3 worm cellular contexts compared by ENCODE assay signal in the genomic region with DNA sequence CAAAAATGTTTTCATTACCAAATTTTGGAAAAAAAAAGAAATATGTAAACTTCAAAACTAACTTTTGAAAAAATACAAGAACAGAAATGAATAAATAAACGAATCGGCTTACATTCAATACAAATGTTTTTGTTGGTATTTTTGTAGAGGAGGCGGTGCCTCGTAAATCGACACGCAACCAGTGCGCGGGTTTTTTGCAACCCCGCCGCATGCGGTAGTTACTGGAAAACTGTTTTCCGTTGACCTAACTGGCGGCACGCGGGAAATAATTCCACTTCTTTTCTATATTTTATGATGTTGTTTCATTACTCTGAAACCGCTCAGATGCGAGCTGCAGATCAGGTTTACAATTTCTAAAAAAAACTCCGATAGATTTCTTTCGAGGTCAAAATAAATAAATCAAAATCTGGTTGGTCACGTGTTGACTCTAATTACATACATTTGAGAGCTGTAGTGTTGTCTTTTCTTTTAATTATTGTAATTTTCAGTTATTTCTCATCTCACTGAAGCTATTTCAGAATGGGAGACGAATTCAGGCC.
A peak's percentile ranks its signal among the peaks of the same experiment; 100 is the strongest.
TF ChIP-seq lines count a peak whose summit lies in the region.

dvc-1 (minus strand) TSS at position 145 of the 539 bp plus-strand sequence.
ima-1 (plus strand) TSS at position 489 of the 539 bp plus-strand sequence.

TF ChIP-seq in whole organism, L1 larva, 84 proteins besides CTCF, POLR2A, EP300 and RAD21 (continued from another document and continues in another):
- peak; percentile 53 for TF ChIP-seq skn-1 (tag; optimal IDR thresholded peaks at IDR 0.05; lab: Kevin White, UChicago)
- no peak for TF ChIP-seq unc-30 (tag; optimal IDR thresholded peaks at IDR 0.05; lab: Kevin White, UChicago)
- no peak for TF ChIP-seq C04F5.9 (tag; optimal IDR thresholded peaks at IDR 0.05; lab: Kevin White, UChicago)
- TF ChIP-seq nhr-12 (tag; optimal IDR thresholded peaks at IDR 0.05; lab: Kevin White, UChicago), result no peak
- TF ChIP-seq nhr-19 (GFP tag; conservative IDR thresholded peaks at IDR 0.05; lab: Robert Waterston, UW), result peak; percentile 73
- no peak for TF ChIP-seq aha-1 (tag; optimal IDR thresholded peaks at IDR 0.05; lab: Kevin White, UChicago)
- TF ChIP-seq lin-15B (tag; optimal IDR thresholded peaks at IDR 0.05; lab: Kevin White, UChicago), result no peak
- TF ChIP-seq ceh-90 (tag; optimal IDR thresholded peaks at IDR 0.05; lab: Kevin White, UChicago), result no peak
- no peak for TF ChIP-seq mab-9 (GFP tag; IDR thresholded peaks at IDR 0.05; lab: Robert Waterston, UW)
- no peak for TF ChIP-seq sox-4 (tag; optimal IDR thresholded peaks at IDR 0.05; lab: Kevin White, UChicago)
- TF ChIP-seq alr-1 (tag; optimal IDR thresholded peaks at IDR 0.05; lab: Kevin White, UChicago; ENCODE audit: borderline replicate concordance), result no peak
- no peak for TF ChIP-seq nhr-11 (tag; optimal IDR thresholded peaks at IDR 0.05; lab: Kevin White, UChicago)
- no peak for TF ChIP-seq mef-2 (tag; optimal IDR thresholded peaks at IDR 0.05; lab: Kevin White, UChicago)
- TF ChIP-seq zip-4 (GFP tag; optimal IDR thresholded peaks at IDR 0.05; lab: Kevin White, UChicago), result no peak
- TF ChIP-seq nhr-84 (tag; optimal IDR thresholded peaks at IDR 0.05; lab: Kevin White, UChicago), result no peak
- TF ChIP-seq ztf-4 (tag; optimal IDR thresholded peaks at IDR 0.05; lab: Kevin White, UChicago), result no peak
- TF ChIP-seq dsc-1 (tag; optimal IDR thresholded peaks at IDR 0.05; lab: Kevin White, UChicago), result peak; percentile 58
- TF ChIP-seq nhr-47 (tag; optimal IDR thresholded peaks at IDR 0.05; lab: Kevin White, UChicago), result peak; percentile 72
- TF ChIP-seq isw-1 (GFP tag; IDR thresholded peaks at IDR 0.05; lab: Robert Waterston, UW), result peak; percentile 56
- TF ChIP-seq egl-27 (tag; optimal IDR thresholded peaks at IDR 0.05; lab: Kevin White, UChicago), result no peak
- TF ChIP-seq fkh-10 (GFP tag; optimal IDR thresholded peaks at IDR 0.05; lab: Kevin White, UChicago), result peak; percentile 13
- TF ChIP-seq nhr-76 (tag; optimal IDR thresholded peaks at IDR 0.05; lab: Kevin White, UChicago), result peak; percentile 24
- peak; percentile 76 for TF ChIP-seq nhr-85 (tag; lab: Kevin White, UChicago)
- peak; percentile 24 for TF ChIP-seq nhr-77 (tag; optimal IDR thresholded peaks at IDR 0.05; lab: Kevin White, UChicago)
- TF ChIP-seq ceh-88 (GFP tag; IDR thresholded peaks at IDR 0.05; lab: Robert Waterston, UW), result peak; percentile 53; the same call in 1 of the 2 replicates
- TF ChIP-seq snu-23 (GFP tag; optimal IDR thresholded peaks at IDR 0.05; lab: Kevin White, UChicago), result peak; percentile 79
- no peak for TF ChIP-seq sptf-1 (tag; optimal IDR thresholded peaks at IDR 0.05; lab: Kevin White, UChicago)
- peak in 1 of 2 experiments; percentile 13 for TF ChIP-seq ztf-11 (tag; optimal IDR thresholded peaks at IDR 0.05; lab: Kevin White, UChicago)
- TF ChIP-seq efl-3 (GFP tag; optimal IDR thresholded peaks at IDR 0.05; lab: Kevin White, UChicago), result no peak
- peak; percentile 41 for TF ChIP-seq elt-2 (tag; optimal IDR thresholded peaks at IDR 0.05; lab: Kevin White, UChicago)
- no peak for TF ChIP-seq fos-1 (tag; optimal IDR thresholded peaks at IDR 0.05; lab: Kevin White, UChicago)
- peak in 1 of 2 experiments; percentile 36 for TF ChIP-seq mdl-1 (tag; optimal IDR thresholded peaks at IDR 0.05; lab: Kevin White, UChicago)
- TF ChIP-seq lin-13 (GFP tag; optimal IDR thresholded peaks at IDR 0.05; lab: Kevin White, UChicago), result peak; percentile 44
- TF ChIP-seq C34B4.2 (tag; optimal IDR thresholded peaks at IDR 0.05; lab: Kevin White, UChicago), result no peak
- peak; percentile 18 for TF ChIP-seq unc-130 (tag; optimal IDR thresholded peaks at IDR 0.05; lab: Kevin White, UChicago)
- peak; percentile 86 for TF ChIP-seq rnt-1 (tag; optimal IDR thresholded peaks at IDR 0.05; lab: Kevin White, UChicago)
- TF ChIP-seq ceh-82 (tag; optimal IDR thresholded peaks at IDR 0.05; lab: Kevin White, UChicago), result peak; percentile 75 to 93 (median 86)
- no peak for TF ChIP-seq ceh-8 (GFP tag; optimal IDR thresholded peaks at IDR 0.05; lab: Kevin White, UChicago)
- peak; percentile 52 for TF ChIP-seq jun-1 (tag; optimal IDR thresholded peaks at IDR 0.05; lab: Kevin White, UChicago)
- TF ChIP-seq pag-3 (tag; optimal IDR thresholded peaks at IDR 0.05; lab: Kevin White, UChicago; ENCODE audit: borderline replicate concordance, insufficient read depth), result no peak
- no peak for TF ChIP-seq egl-13 (tag; optimal IDR thresholded peaks at IDR 0.05; lab: Kevin White, UChicago)
- TF ChIP-seq elt-3 (tag; optimal IDR thresholded peaks at IDR 0.05; lab: Kevin White, UChicago), result peak in 2 of 6 experiments; percentile 6 to 9

TF ChIP-seq in whole organism, L3 larva, 47 proteins besides CTCF, POLR2A, EP300 and RAD21 (continued from another document):
- TF ChIP-seq nhr-11 (tag; optimal IDR thresholded peaks at IDR 0.05; lab: Kevin White, UChicago), result no peak
- peak; percentile 60 for TF ChIP-seq snpc-4 (tag; optimal IDR thresholded peaks at IDR 0.05; lab: Kevin White, UChicago)
- TF ChIP-seq nhr-23 (tag; optimal IDR thresholded peaks at IDR 0.05; lab: Kevin White, UChicago), result peak; percentile 47

TF ChIP-seq in whole organism, young adult, 124 proteins besides CTCF, POLR2A, EP300 and RAD21 (continued from another document):
- TF ChIP-seq hmg-1.2 (GFP tag; IDR thresholded peaks at IDR 0.05; lab: Robert Waterston, UW) (peak; percentile 70; the same call in 1 of the 2 replicates), nfya-2 (GFP tag; IDR thresholded peaks at IDR 0.05; lab: Robert Waterston, UW) (no peak), madf-3 (GFP tag; IDR thresholded peaks at IDR 0.05; lab: Robert Waterston, UW) (peak; percentile 92), ekl-4 (GFP tag; IDR thresholded peaks at IDR 0.05; lab: Robert Waterston, UW) (peak; percentile 84), ets-4 (GFP tag; optimal IDR thresholded peaks at IDR 0.05; lab: Kevin White, UChicago) (no peak), bed-2 (GFP tag; IDR thresholded peaks at IDR 0.05; lab: Robert Waterston, UW) (0 out of 2 replicates have a peak, but pooled peaks have one; percentile 62), mxl-1 (tag; optimal IDR thresholded peaks at IDR 0.05; lab: Kevin White, UChicago) (no peak), F37B4.10 (GFP tag; IDR thresholded peaks at IDR 0.05; lab: Robert Waterston, UW) (0 out of 2 replicates have a peak, but pooled peaks have one; percentile 49), dpl-1 (GFP tag; optimal IDR thresholded peaks at IDR 0.05; lab: Kevin White, UChicago) (peak; percentile 88), dox-1 (GFP tag; IDR thresholded peaks at IDR 0.05; lab: Robert Waterston, UW) (peak; percentile 95), pha-4 (tag; optimal IDR thresholded peaks at IDR 0.05; lab: Kevin White, UChicago) (no peak), nhr-179 (tag; optimal IDR thresholded peaks at IDR 0.05; lab: Kevin White, UChicago) (no peak), nhr-120 (GFP tag; IDR thresholded peaks at IDR 0.05; lab: Robert Waterston, UW) (no peak), Y79H2A.3 (GFP tag; conservative IDR thresholded peaks at IDR 0.05; lab: Robert Waterston, UW) (peak; percentile 55; the same call in 1 of the 2 replicates), madf-8 (GFP tag; conservative IDR thresholded peaks at IDR 0.05; lab: Robert Waterston, UW) (peak; percentile 93), nhr-27 (tag; optimal IDR thresholded peaks at IDR 0.05; lab: Kevin White, UChicago) (no peak), ztf-3 (GFP tag; optimal IDR thresholded peaks at IDR 0.05; lab: Kevin White, UChicago) (no peak), nhr-80 (tag; optimal IDR thresholded peaks at IDR 0.05; lab: Kevin White, UChicago) (peak; percentile 45), lin-35 (GFP tag; optimal IDR thresholded peaks at IDR 0.05; lab: Kevin White, UChicago) (peak; percentile 8 to 59 (median 43)), somi-1 (GFP tag; optimal IDR thresholded peaks at IDR 0.05; lab: Kevin White, UChicago) (no peak), lsy-27 (tag; optimal IDR thresholded peaks at IDR 0.05; lab: Kevin White, UChicago; ENCODE audit: borderline replicate concordance, insufficient read depth) (no peak), sdz-38 (tag; optimal IDR thresholded peaks at IDR 0.05; lab: Kevin White, UChicago) (no peak), F52B5.7 (tag; optimal IDR thresholded peaks at IDR 0.05; lab: Kevin White, UChicago) (no peak), tbp1 (GFP tag; optimal IDR thresholded peaks at IDR 0.05; lab: Kevin White, UChicago) (peak; percentile 63), Y95B8A.8 (GFP tag; IDR thresholded peaks at IDR 0.05; lab: Robert Waterston, UW) (peak; percentile 81), xnd-1 (tag; optimal IDR thresholded peaks at IDR 0.05; lab: Kevin White, UChicago) (peak; percentile 88), Y53G8AR.9 (GFP tag; conservative IDR thresholded peaks at IDR 0.05; lab: Robert Waterston, UW) (peak; percentile 60), rec-8 (tag; optimal IDR thresholded peaks at IDR 0.05; lab: Kevin White, UChicago) (no peak), snpc-1.1 (tag; optimal IDR thresholded peaks at IDR 0.05; lab: Kevin White, UChicago; ENCODE audit: insufficient read depth) (peak; percentile 37), sptf-2 (GFP tag; optimal IDR thresholded peaks at IDR 0.05; lab: Kevin White, UChicago) (no peak), pbrm-1 (GFP tag; IDR thresholded peaks at IDR 0.05; lab: Robert Waterston, UW) (peak; percentile 60), him-1 (tag; optimal IDR thresholded peaks at IDR 0.05; lab: Kevin White, UChicago) (peak; percentile 66), snpc-4 (GFP tag; optimal IDR thresholded peaks at IDR 0.05; lab: Kevin White, UChicago) (peak; percentile 45), snpc-4 (tag; optimal IDR thresholded peaks at IDR 0.05; lab: Kevin White, UChicago) (peak; percentile 38 to 79 (median 64)), B0261.1 (tag; optimal IDR thresholded peaks at IDR 0.05; lab: Kevin White, UChicago) (no peak), snpc-3.4 (tag; optimal IDR thresholded peaks at IDR 0.05; lab: Kevin White, UChicago) (peak; percentile 76), aptf-3 (GFP tag; IDR thresholded peaks at IDR 0.05; lab: Robert Waterston, UW) (no peak), lag-1 (GFP tag; IDR thresholded peaks at IDR 0.05; lab: Robert Waterston, UW) (no peak), ztf-28 (GFP tag; IDR thresholded peaks at IDR 0.05; lab: Robert Waterston, UW) (0 out of 2 replicates have a peak, but pooled peaks have one; percentile 43), attf-3 (GFP tag; conservative IDR thresholded peaks at IDR 0.05; lab: Robert Waterston, UW) (peak; percentile 60; the same call in 1 of the 2 replicates), ceh-100 (GFP tag; IDR thresholded peaks at IDR 0.05; lab: Robert Waterston, UW) (peak; percentile 86), nfya-1 (tag; optimal IDR thresholded peaks at IDR 0.05; lab: Kevin White, UChicago; ENCODE audit: borderline replicate concordance, insufficient read depth) (no peak), ceh-58 (GFP tag; IDR thresholded peaks at IDR 0.05; lab: Robert Waterston, UW) (no peak), F10E7.11 (tag; optimal IDR thresholded peaks at IDR 0.05; lab: Kevin White, UChicago) (no peak), F33H1.4 (GFP tag; IDR thresholded peaks at IDR 0.05; lab: Robert Waterston, UW) (peak; percentile 81), F55B11.4 (tag; optimal IDR thresholded peaks at IDR 0.05; lab: Kevin White, UChicago; ENCODE audit: borderline replicate concordance, insufficient read depth) (no peak), ztf-26 (tag; optimal IDR thresholded peaks at IDR 0.05; lab: Kevin White, UChicago) (no peak), F49E8.2 (tag; optimal IDR thresholded peaks at IDR 0.05; lab: Kevin White, UChicago; ENCODE audit: insufficient read depth) (peak; percentile 66), unc-62 (GFP tag; optimal IDR thresholded peaks at IDR 0.05; lab: Kevin White, UChicago) (no peak), ZK185.1 (tag; optimal IDR thresholded peaks at IDR 0.05; lab: Kevin White, UChicago; ENCODE audit: poor library complexity, severe bottlenecking) (no peak), dpff-1 (tag; optimal IDR thresholded peaks at IDR 0.05; lab: Kevin White, UChicago) (no peak), egrh-3 (GFP tag; IDR thresholded peaks at IDR 0.05; lab: Robert Waterston, UW) (peak; percentile 48; the same call in 1 of the 2 replicates), atf-7 (tag; optimal IDR thresholded peaks at IDR 0.05; lab: Kevin White, UChicago) (no peak), lsl-1 (GFP tag; optimal IDR thresholded peaks at IDR 0.05; lab: Kevin White, UChicago) (peak; percentile 81), Y67H2A.10 (GFP tag; conservative IDR thresholded peaks at IDR 0.05; lab: Robert Waterston, UW) (peak; percentile 77), rcor-1 (GFP tag; IDR thresholded peaks at IDR 0.05; lab: Robert Waterston, UW) (peak; percentile 90), madf-6 (GFP tag; IDR thresholded peaks at IDR 0.05; lab: Robert Waterston, UW) (peak; percentile 98), ccch-3 (GFP tag; optimal IDR thresholded peaks at IDR 0.05; lab: Kevin White, UChicago) (no peak), unc-130 (GFP tag; optimal IDR thresholded peaks at IDR 0.05; lab: Kevin White, UChicago) (peak; percentile 90), B0035.1 (tag; optimal IDR thresholded peaks at IDR 0.05; lab: Kevin White, UChicago) (no peak), Y56A3A.18 (GFP tag; IDR thresholded peaks at IDR 0.05; lab: Robert Waterston, UW) (no peak), rpc-1 (optimal IDR thresholded peaks at IDR 0.05; lab: Kevin White, UChicago) (peak; percentile 33), rpc-1 (tag; optimal IDR thresholded peaks at IDR 0.05; lab: Kevin White, UChicago) (no peak), aptf-2 (GFP tag; conservative IDR thresholded peaks at IDR 0.05; lab: Robert Waterston, UW) (0 out of 2 replicates have a peak, but pooled peaks have one; percentile 18), Y53F4B.3 (GFP tag; IDR thresholded peaks at IDR 0.05; lab: Robert Waterston, UW) (no peak), tlf-1 (GFP tag; optimal IDR thresholded peaks at IDR 0.05; lab: Kevin White, UChicago) (peak; percentile 89), mcd-1 (GFP tag; IDR thresholded peaks at IDR 0.05; lab: Robert Waterston, UW) (peak; percentile 78), hmg-20 (GFP tag; IDR thresholded peaks at IDR 0.05; lab: Robert Waterston, UW) (no peak), attf-6 (GFP tag; IDR thresholded peaks at IDR 0.05; lab: Robert Waterston, UW) (peak; percentile 51; the same call in 1 of the 2 replicates), let-526 (GFP tag; IDR thresholded peaks at IDR 0.05; lab: Robert Waterston, UW) (0 out of 2 replicates have a peak, but pooled peaks have one; percentile 23)
